Worm (Caenorhabditis elegans): ENCODE results near the gene tat-2.

tat-2 gene

DNA sequence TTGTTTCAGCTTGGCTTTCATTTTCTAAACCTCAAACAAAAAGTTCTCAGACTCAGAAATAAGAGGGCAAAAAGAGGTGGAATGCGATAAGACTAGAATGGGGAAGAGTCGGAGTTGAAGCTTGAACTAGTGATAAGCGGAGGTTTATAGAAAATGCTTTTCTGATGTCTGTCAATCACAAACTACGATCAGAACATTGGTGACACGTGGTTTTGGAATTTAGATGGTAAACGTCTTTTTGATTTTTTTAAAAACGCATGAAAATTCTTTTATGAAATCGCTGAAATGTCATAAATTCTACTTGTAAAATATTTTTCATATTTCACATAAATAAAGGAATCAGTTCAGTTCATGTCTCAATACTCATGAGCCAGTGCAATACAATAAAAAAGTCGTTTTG, 25.6 kb downstream of the tat-2 start, which contains the start of gene H06H21.8:
H06H21.8 (minus strand) TSS at position 78 of the 400 bp plus-strand sequence.
- no peak for TF ChIP-seq dmd-8 (GFP tag; IDR thresholded peaks at IDR 0.05)
- TF ChIP-seq zip-2 (tag; optimal IDR thresholded peaks at IDR 0.05) = no peak
- TF ChIP-seq spr-3 (GFP tag; optimal IDR thresholded peaks at IDR 0.05) = no peak
- TF ChIP-seq mdt-29 (GFP tag; IDR thresholded peaks at IDR 0.05) = no peak
- no peak for TF ChIP-seq nhr-76 (tag; optimal IDR thresholded peaks at IDR 0.05)
- no peak for TF ChIP-seq ces-1 (GFP tag; optimal IDR thresholded peaks at IDR 0.05)
- TF ChIP-seq duxl-1 (tag; optimal IDR thresholded peaks at IDR 0.05; ENCODE audit: poor library complexity) = no peak
- TF ChIP-seq ceh-62 (tag; optimal IDR thresholded peaks at IDR 0.05) = no peak
- TF ChIP-seq cey-2 (tag; optimal IDR thresholded peaks at IDR 0.05; ENCODE audit: borderline replicate concordance, insufficient read depth) = no peak
- TF ChIP-seq F49E8.2 (tag; optimal IDR thresholded peaks at IDR 0.05; ENCODE audit: borderline replicate concordance) = no peak
- TF ChIP-seq ceh-32 (tag; optimal IDR thresholded peaks at IDR 0.05; ENCODE audit: poor library complexity) = no peak
- no peak for TF ChIP-seq hmg-1.1 (GFP tag; IDR thresholded peaks at IDR 0.05)
- no peak for TF ChIP-seq D1046.2 (GFP tag; IDR thresholded peaks at IDR 0.05)
- no peak for TF ChIP-seq zag-1 (tag; optimal IDR thresholded peaks at IDR 0.05)
- TF ChIP-seq lin-39 (tag; optimal IDR thresholded peaks at IDR 0.05) = no peak
- no peak for TF ChIP-seq jun-1 (tag; optimal IDR thresholded peaks at IDR 0.05)
- no peak for TF ChIP-seq unc-39 (tag; optimal IDR thresholded peaks at IDR 0.05)
- TF ChIP-seq mep-1 (tag; optimal IDR thresholded peaks at IDR 0.05) = no peak
- peak; percentile 42; the same call in 1 of the 2 replicates for TF ChIP-seq pha-4 (GFP tag; IDR thresholded peaks at IDR 0.05)
- TF ChIP-seq pha-4 (tag; optimal IDR thresholded peaks at IDR 0.05) = no peak
- peak; percentile 94 for TF ChIP-seq dmd-6 (GFP tag; IDR thresholded peaks at IDR 0.05)
- TF ChIP-seq php-3 (GFP tag; IDR thresholded peaks at IDR 0.05) = 0 out of 2 replicates have a peak, but pooled peaks have one; percentile 37
- TF ChIP-seq daf-12 (tag; optimal IDR thresholded peaks at IDR 0.05) = no peak
- peak; percentile 72 for TF ChIP-seq nhr-28 (tag; optimal IDR thresholded peaks at IDR 0.05)
- TF ChIP-seq mxl-2 (GFP tag; conservative IDR thresholded peaks at IDR 0.05) = no peak
- no peak for TF ChIP-seq daf-19 (GFP tag; conservative IDR thresholded peaks at IDR 0.05)
- peak; percentile 56 for TF ChIP-seq aha-1 (tag)
- TF ChIP-seq ZK337.2 (GFP tag; IDR thresholded peaks at IDR 0.05) = no peak
- TF ChIP-seq mxl-3 (GFP tag; optimal IDR thresholded peaks at IDR 0.05) = no peak
- no peak for TF ChIP-seq arid-1 (GFP tag; conservative IDR thresholded peaks at IDR 0.05)
- TF ChIP-seq dpl-1 (GFP tag; optimal IDR thresholded peaks at IDR 0.05) = no peak
- TF ChIP-seq attf-4 (tag; optimal IDR thresholded peaks at IDR 0.05) = no peak
- no peak for TF ChIP-seq nhr-10 (tag; optimal IDR thresholded peaks at IDR 0.05)
- no peak for TF ChIP-seq egl-27 (tag; optimal IDR thresholded peaks at IDR 0.05)
- TF ChIP-seq saeg-2 (GFP tag; IDR thresholded peaks at IDR 0.05) = no peak
- TF ChIP-seq madf-9 (GFP tag; conservative IDR thresholded peaks at IDR 0.05) = no peak
- no peak for TF ChIP-seq zfp-2 (tag; optimal IDR thresholded peaks at IDR 0.05)
- TF ChIP-seq Y48G9A.11 (GFP tag; IDR thresholded peaks at IDR 0.05) = no peak
- peak; percentile 42 for TF ChIP-seq pqm-1 (tag; optimal IDR thresholded peaks at IDR 0.05)
- no peak for TF ChIP-seq spr-1 (tag; optimal IDR thresholded peaks at IDR 0.05)
- no peak for TF ChIP-seq madf-5 (GFP tag; IDR thresholded peaks at IDR 0.05)
- TF ChIP-seq zip-11 (GFP tag; IDR thresholded peaks at IDR 0.05) = no peak
- no peak for TF ChIP-seq Y75B8A.6 (GFP tag; IDR thresholded peaks at IDR 0.05)
- no peak for TF ChIP-seq mes-2 (tag; optimal IDR thresholded peaks at IDR 0.05; ENCODE audit: poor library complexity, severe bottlenecking)
- TF ChIP-seq nhr-48 (tag; optimal IDR thresholded peaks at IDR 0.05) = peak; percentile 29
- no peak for TF ChIP-seq dmd-9 (GFP tag; IDR thresholded peaks at IDR 0.05)
- TF ChIP-seq nhr-111 (GFP tag; optimal IDR thresholded peaks at IDR 0.05) = no peak
- no peak for TF ChIP-seq nhr-77 (tag; optimal IDR thresholded peaks at IDR 0.05)
- TF ChIP-seq skn-1 (tag; optimal IDR thresholded peaks at IDR 0.05) = no peak
- TF ChIP-seq fos-1 (tag; optimal IDR thresholded peaks at IDR 0.05) = no peak
- no peak for TF ChIP-seq T20F7.1 (GFP tag; optimal IDR thresholded peaks at IDR 0.05)
- no peak for TF ChIP-seq lim-7 (GFP tag; IDR thresholded peaks at IDR 0.05)
- TF ChIP-seq ceh-82 (tag; optimal IDR thresholded peaks at IDR 0.05) = no peak
